Fruit fly (Drosophila melanogaster): ENCODE results near the gene nullo.

nullo gene

DNA sequence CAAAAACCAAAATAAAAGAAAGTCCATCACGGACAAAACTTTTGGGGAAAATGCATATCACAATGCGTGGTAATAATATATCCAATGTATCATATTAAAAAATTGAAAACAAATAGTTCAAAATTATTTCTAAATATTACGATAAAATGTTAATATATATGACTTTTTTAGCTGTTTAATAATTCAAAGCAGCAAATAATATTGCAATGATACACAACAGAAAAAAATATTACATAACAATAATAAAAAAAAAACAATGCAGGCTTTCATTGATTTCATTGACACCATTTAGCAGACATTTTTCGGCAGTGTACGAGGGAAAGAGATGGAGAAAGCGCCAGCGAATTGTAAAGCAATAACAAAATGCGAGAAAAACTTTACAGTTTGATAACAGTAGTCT lies 45.6 kb downstream of the nullo start (continued):
- no peak for TF ChIP-seq fru (optimal IDR thresholded peaks at IDR 0.05)
- no peak for TF ChIP-seq Dfd (GFP tag; optimal IDR thresholded peaks at IDR 0.05)
- TF ChIP-seq pnt (GFP tag; optimal IDR thresholded peaks at IDR 0.05): no peak
- no peak for TF ChIP-seq Dref (GFP tag; IDR thresholded peaks at IDR 0.05)
- TF ChIP-seq wek (GFP tag; optimal IDR thresholded peaks at IDR 0.05): no peak
- no peak for TF ChIP-seq CG6791 (GFP tag; IDR thresholded peaks at IDR 0.05; ENCODE audit: partially characterized antibody)
- no peak for TF ChIP-seq sqz (GFP tag; optimal IDR thresholded peaks at IDR 0.05)
- no peak for TF ChIP-seq Ets97D (GFP tag; optimal IDR thresholded peaks at IDR 0.05)
- no peak for TF ChIP-seq jumu (GFP tag; optimal IDR thresholded peaks at IDR 0.05)
- TF ChIP-seq Optix (GFP tag; IDR thresholded peaks at IDR 0.05): no peak
- no peak for TF ChIP-seq CG10462 (GFP tag; optimal IDR thresholded peaks at IDR 0.05)
- no peak for TF ChIP-seq D (optimal IDR thresholded peaks at IDR 0.05)
- TF ChIP-seq D (GFP tag; optimal IDR thresholded peaks at IDR 0.05): no peak
- peak; percentile 49 for TF ChIP-seq CG17385 (GFP tag; optimal IDR thresholded peaks at IDR 0.05)
- peak; percentile 52 for TF ChIP-seq zf30C (GFP tag; optimal IDR thresholded peaks at IDR 0.05)
- no peak for TF ChIP-seq CG15696 (tag; optimal IDR thresholded peaks at IDR 0.05)
- TF ChIP-seq CG7745 (tag; optimal IDR thresholded peaks at IDR 0.05): no peak
- no peak for TF ChIP-seq kay (GFP tag; optimal IDR thresholded peaks at IDR 0.05)
- no peak for TF ChIP-seq CG9817 (tag; optimal IDR thresholded peaks at IDR 0.05)
- no peak for TF ChIP-seq Nf-YA (GFP tag; IDR thresholded peaks at IDR 0.05)
- TF ChIP-seq HLH54F (GFP tag; optimal IDR thresholded peaks at IDR 0.05): no peak
- TF ChIP-seq CG10979 (tag; optimal IDR thresholded peaks at IDR 0.05): peak; percentile 59
- TF ChIP-seq Nf-YB (GFP tag; optimal IDR thresholded peaks at IDR 0.05): peak; percentile 54
- no peak for TF ChIP-seq CG10431 (GFP tag; optimal IDR thresholded peaks at IDR 0.05)
- TF ChIP-seq abd-A (tag; optimal IDR thresholded peaks at IDR 0.05): no peak
- TF ChIP-seq pum (GFP tag; optimal IDR thresholded peaks at IDR 0.05): no peak
- TF ChIP-seq croc (GFP tag; conservative IDR thresholded peaks at IDR 0.05): no peak
- TF ChIP-seq pan (optimal IDR thresholded peaks at IDR 0.05): no peak
- TF ChIP-seq pan (GFP tag; optimal IDR thresholded peaks at IDR 0.05 in 1 of 2, IDR thresholded peaks at IDR 0.05 in 1 of 2): no peak
- no peak for TF ChIP-seq CG18599 (GFP tag; optimal IDR thresholded peaks at IDR 0.05)
- TF ChIP-seq CG14965 (GFP tag; optimal IDR thresholded peaks at IDR 0.05; ENCODE audit: borderline replicate concordance): no peak
- no peak for TF ChIP-seq Taf1 (GFP tag; IDR thresholded peaks at IDR 0.05)
- TF ChIP-seq CG1602 (GFP tag; optimal IDR thresholded peaks at IDR 0.05): peak; percentile 36
- TF ChIP-seq CG1647 (GFP tag; optimal IDR thresholded peaks at IDR 0.05): no peak
- no peak for TF ChIP-seq CG10654 (GFP tag; optimal IDR thresholded peaks at IDR 0.05)
- no peak for TF ChIP-seq trh (GFP tag; optimal IDR thresholded peaks at IDR 0.05)
- no peak for TF ChIP-seq Eip74EF (GFP tag; optimal IDR thresholded peaks at IDR 0.05)
- no peak for TF ChIP-seq lmd (GFP tag; IDR thresholded peaks at IDR 0.05)
- TF ChIP-seq H2.0 (GFP tag; IDR thresholded peaks at IDR 0.05): no peak
- TF ChIP-seq CG17612 (GFP tag; IDR thresholded peaks at IDR 0.05): no peak
- TF ChIP-seq hth (optimal IDR thresholded peaks at IDR 0.05): no peak
- peak; percentile 74; the same call in 1 of the 3 replicates for TF ChIP-seq ci (GFP tag; IDR thresholded peaks at IDR 0.05)
- TF ChIP-seq klu (GFP tag; IDR thresholded peaks at IDR 0.05): no peak
- TF ChIP-seq CG9609 (GFP tag; optimal IDR thresholded peaks at IDR 0.05): no peak
- TF ChIP-seq MTF-1 (GFP tag; optimal IDR thresholded peaks at IDR 0.05; ENCODE audit: borderline replicate concordance): no peak
- TF ChIP-seq org-1 (GFP tag; optimal IDR thresholded peaks at IDR 0.05): no peak
- TF ChIP-seq Med (GFP tag): peak; percentile 1
- no peak for TF ChIP-seq CG13775 (GFP tag; optimal IDR thresholded peaks at IDR 0.05)
- TF ChIP-seq CG4730 (GFP tag; IDR thresholded peaks at IDR 0.05): no peak
- TF ChIP-seq CG8089 (GFP tag; optimal IDR thresholded peaks at IDR 0.05): no peak
- no peak for TF ChIP-seq Elba2 (GFP tag; optimal IDR thresholded peaks at IDR 0.05)
- no peak for TF ChIP-seq slp2 (GFP tag; optimal IDR thresholded peaks at IDR 0.05)
- no peak for TF ChIP-seq sc (optimal IDR thresholded peaks at IDR 0.05)
- no peak for TF ChIP-seq sc (GFP tag; optimal IDR thresholded peaks at IDR 0.05)
